Fruit fly (Drosophila melanogaster) whole organism, prepupa: Measurements from ENCODE around the gene Wdfy2.

Experiments used
- Blimp-1 ChIP-seq: fragments of 200-800 bp; sonication (Bioruptor generic); optimal IDR thresholded peaks from 3 replicates; lab custom pipeline; 2017; ENCODE audit warnings: missing biosample characterization, missing genetic modification characterization, mild to moderate bottlenecking, moderate library complexity, missing genetic modification reagents
- CG10631 ChIP-seq: fragments of 200-800 bp; sonication (Bioruptor generic); optimal IDR thresholded peaks from 2 replicates; lab custom pipeline; 2016; ENCODE audit warnings: missing biosample characterization, missing genetic modification characterization
- CG10669 ChIP-seq: fragments of 200-800 bp; sonication (Bioruptor generic); optimal IDR thresholded peaks from 3 replicates; lab custom pipeline; 2018; ENCODE audit warnings: missing biosample characterization, mild to moderate bottlenecking, missing genetic modification characterization, moderate library complexity
- CG11762 ChIP-seq: fragments of 200-800 bp; sonication (Bioruptor generic); optimal IDR thresholded peaks from 3 replicates; lab custom pipeline; 2016; ENCODE audit warnings: missing biosample characterization, missing genetic modification characterization; ENCODE audit not compliant: insufficient read depth
- CG11902 ChIP-seq: fragments of 200-800 bp; sonication (Bioruptor generic); optimal IDR thresholded peaks from 3 replicates; lab custom pipeline; 2016; ENCODE audit warnings: missing biosample characterization, missing genetic modification characterization
- CG15336 ChIP-seq: fragments of 200-800 bp; sonication (Bioruptor generic); IDR thresholded peaks from 2 replicates; pipeline ENCODE4 v1.3.6; 2022; ENCODE audit warnings: missing biosample characterization, missing genetic modification characterization
- CG1621 ChIP-seq: fragments of 200-800 bp; sonication (Bioruptor generic); optimal IDR thresholded peaks from 3 replicates; lab custom pipeline; 2018; ENCODE audit warnings: missing biosample characterization, mild to moderate bottlenecking, missing genetic modification characterization
- CG16779 ChIP-seq: fragments of 200-800 bp; sonication (Bioruptor generic); optimal IDR thresholded peaks from 3 replicates; lab custom pipeline; 2017; ENCODE audit warnings: missing biosample characterization, mild to moderate bottlenecking, missing genetic modification characterization
- CG3032 ChIP-seq: fragments of 200-800 bp; optimal IDR thresholded peaks from 2 replicates; lab custom pipeline; 2019; ENCODE audit warnings: missing biosample characterization, mild to moderate bottlenecking, missing genetic modification characterization, moderate library complexity
- CG31627 ChIP-seq: fragments of 200-800 bp; sonication (Bioruptor generic); optimal IDR thresholded peaks from 3 replicates; lab custom pipeline; 2016; ENCODE audit warnings: missing biosample characterization, missing genetic modification characterization
- CG34406 ChIP-seq: fragments of 200-800 bp; sonication (Bioruptor generic); optimal IDR thresholded peaks from 3 replicates; lab custom pipeline; 2016; ENCODE audit warnings: missing biosample characterization, missing genetic modification characterization
- CG3919 ChIP-seq: fragments of 200-800 bp; sonication (Bioruptor generic); optimal IDR thresholded peaks from 3 replicates; lab custom pipeline; 2016; ENCODE audit warnings: missing biosample characterization, missing genetic modification characterization
- CG4318 ChIP-seq: fragments of 200-800 bp; sonication (Bioruptor generic); optimal IDR thresholded peaks from 3 replicates; lab custom pipeline; 2017; ENCODE audit warnings: missing biosample characterization, mild to moderate bottlenecking, missing genetic modification characterization
- CG6163 ChIP-seq: fragments of 200-800 bp; sonication (Bioruptor generic); IDR thresholded peaks from 3 replicates; pipeline ENCODE4 v1.3.6; 2022; ENCODE audit warnings: missing biosample characterization, missing genetic modification characterization
- CG6276 ChIP-seq: fragments of 200-800 bp; sonication (Bioruptor generic); optimal IDR thresholded peaks from 2 replicates; lab custom pipeline; 2017; ENCODE audit warnings: missing biosample characterization, mild to moderate bottlenecking, missing genetic modification characterization
- CG6792 ChIP-seq: fragments of 200-800 bp; sonication (Bioruptor generic); optimal IDR thresholded peaks from 3 replicates; lab custom pipeline; 2016; ENCODE audit warnings: missing biosample characterization, missing genetic modification characterization
- CG6808 ChIP-seq: fragments of 200-800 bp; sonication (Bioruptor generic); optimal IDR thresholded peaks from 3 replicates; lab custom pipeline; 2017; ENCODE audit warnings: missing biosample characterization, missing genetic modification characterization, mild to moderate bottlenecking, moderate library complexity, missing genetic modification reagents
- CG6854 ChIP-seq: fragments of 200-800 bp; sonication (Bioruptor generic); optimal IDR thresholded peaks from 2 replicates; lab custom pipeline; 2017; ENCODE audit warnings: missing biosample characterization, mild to moderate bottlenecking, missing genetic modification characterization
- CG7368 ChIP-seq: fragments of 200-800 bp; sonication (Bioruptor generic); optimal IDR thresholded peaks from 3 replicates; lab custom pipeline; 2016; ENCODE audit warnings: missing biosample characterization, missing genetic modification characterization
- CG8119 ChIP-seq: fragments of 200-800 bp; sonication (Bioruptor generic); IDR thresholded peaks from 3 replicates; pipeline ENCODE4 v1.3.6; 2022; ENCODE audit warnings: missing biosample characterization, missing genetic modification characterization
- CG8632 ChIP-seq: fragments of 200-800 bp; sonication (Bioruptor generic); optimal IDR thresholded peaks from 3 replicates; lab custom pipeline; 2016; ENCODE audit warnings: missing biosample characterization, missing genetic modification characterization
- Eip75B ChIP-seq: fragments of 200-800 bp; sonication (Bioruptor generic); optimal IDR thresholded peaks from 3 replicates; lab custom pipeline; 2016; ENCODE audit warnings: missing biosample characterization, missing genetic modification characterization
- Eip78C ChIP-seq: fragments of 200-800 bp; sonication (Bioruptor generic); peaks from one replicate; lab custom pipeline; 2016; ENCODE audit warnings: missing biosample characterization, missing genetic modification characterization
- Eip93F ChIP-seq: fragments of 200-800 bp; sonication (Bioruptor generic); optimal IDR thresholded peaks from 2 replicates; lab custom pipeline; 2016; ENCODE audit warnings: missing biosample characterization, mild to moderate bottlenecking, missing genetic modification characterization
- Ets21C ChIP-seq: fragments of 200-800 bp; sonication (Bioruptor generic); optimal IDR thresholded peaks from 3 replicates; lab custom pipeline; 2016; ENCODE audit warnings: missing biosample characterization, missing genetic modification characterization
- Ets96B ChIP-seq: fragments of 200-800 bp; optimal IDR thresholded peaks from 2 replicates; lab custom pipeline; 2019; ENCODE audit warnings: missing biosample characterization, mild to moderate bottlenecking, missing genetic modification characterization, moderate library complexity
- Hr38 ChIP-seq: sonication (Bioruptor generic); optimal IDR thresholded peaks from 2 replicates; lab custom pipeline; 2016; ENCODE audit warnings: missing biosample characterization, missing genetic modification characterization
- Hr39 ChIP-seq: fragments of 200-800 bp; sonication (Bioruptor generic); optimal IDR thresholded peaks from 2 replicates; lab custom pipeline; 2016; ENCODE audit warnings: missing biosample characterization, missing genetic modification characterization
- Hr4 ChIP-seq: fragments of 200-800 bp; sonication (Bioruptor generic); optimal IDR thresholded peaks from 3 replicates; lab custom pipeline; 2016; ENCODE audit warnings: missing biosample characterization, missing genetic modification characterization
- Lpt ChIP-seq: fragments of 200-800 bp; sonication (Bioruptor generic); optimal IDR thresholded peaks from 3 replicates; lab custom pipeline; 2016; ENCODE audit warnings: missing biosample characterization, missing genetic modification characterization
- OdsH ChIP-seq: fragments of 200-800 bp; sonication (Bioruptor generic); optimal IDR thresholded peaks from 3 replicates; lab custom pipeline; 2016; ENCODE audit warnings: missing biosample characterization, missing genetic modification characterization
- Smox ChIP-seq: fragments of 200-800 bp; sonication (Bioruptor generic); optimal IDR thresholded peaks from 3 replicates; lab custom pipeline; 2016; ENCODE audit warnings: missing biosample characterization, missing genetic modification characterization
- Sox102F ChIP-seq: fragments of 200-800 bp; sonication (Bioruptor generic); optimal IDR thresholded peaks from 2 replicates; lab custom pipeline; 2016; ENCODE audit warnings: missing biosample characterization, mild to moderate bottlenecking, missing genetic modification characterization
- achi ChIP-seq: fragments of 200-800 bp; sonication (Bioruptor generic); optimal IDR thresholded peaks from 3 replicates; lab custom pipeline; 2016; ENCODE audit warnings: missing biosample characterization, missing genetic modification characterization
- acj6 ChIP-seq: fragments of 200-800 bp; sonication (Bioruptor generic); optimal IDR thresholded peaks from 3 replicates; lab custom pipeline; 2016; ENCODE audit warnings: missing biosample characterization, missing genetic modification characterization
- cyc ChIP-seq: fragments of 200-800 bp; sonication (Bioruptor generic); optimal IDR thresholded peaks from 3 replicates; lab custom pipeline; 2016; ENCODE audit warnings: missing biosample characterization, missing genetic modification characterization
- dac ChIP-seq: fragments of 200-800 bp; sonication (Bioruptor generic); optimal IDR thresholded peaks from 2 replicates; lab custom pipeline; 2017; ENCODE audit warnings: missing biosample characterization, mild to moderate bottlenecking, missing genetic modification characterization
- dsx ChIP-seq: fragments of 200-800 bp; optimal IDR thresholded peaks from 3 replicates; lab custom pipeline; 2019; ENCODE audit warnings: missing biosample characterization, mild to moderate bottlenecking, missing genetic modification characterization, moderate library complexity; ENCODE audit not compliant: poor library complexity, severe bottlenecking
- eg ChIP-seq: fragments of 200-800 bp; sonication (Bioruptor generic); IDR thresholded peaks from 3 replicates; pipeline ENCODE4 v1.3.6; 2022; ENCODE audit warnings: missing biosample characterization, missing genetic modification characterization
- esn ChIP-seq: fragments of 200-800 bp; sonication (Bioruptor generic); optimal IDR thresholded peaks from 2 replicates; lab custom pipeline; 2016; ENCODE audit warnings: missing biosample characterization, mild to moderate bottlenecking, missing genetic modification characterization, moderate library complexity
- fd59A ChIP-seq: fragments of 200-800 bp; sonication (Bioruptor generic); optimal IDR thresholded peaks from 2 replicates; lab custom pipeline; 2017; ENCODE audit warnings: missing biosample characterization, mild to moderate bottlenecking, missing genetic modification characterization, missing genetic modification reagents
- fd85E ChIP-seq: fragments of 200-800 bp; sonication (Bioruptor generic); optimal IDR thresholded peaks from 3 replicates; lab custom pipeline; 2016; ENCODE audit warnings: missing biosample characterization, missing genetic modification characterization
- fkh ChIP-seq: fragments of 200-800 bp; sonication (Bioruptor generic); optimal IDR thresholded peaks from 3 replicates; lab custom pipeline; 2017; ENCODE audit warnings: missing biosample characterization, mild to moderate bottlenecking, missing genetic modification characterization, moderate library complexity
- net ChIP-seq: fragments of 200-800 bp; sonication (Bioruptor generic); optimal IDR thresholded peaks from 3 replicates; lab custom pipeline; 2016; ENCODE audit warnings: missing biosample characterization, missing genetic modification characterization
- pdm3 ChIP-seq: fragments of 200-800 bp; sonication (Bioruptor generic); optimal IDR thresholded peaks from 3 replicates; lab custom pipeline; 2016; ENCODE audit warnings: missing biosample characterization, missing genetic modification characterization
- salr ChIP-seq, 2 experiments: fragments of 200-800 bp; sonication (Bioruptor generic); optimal IDR thresholded peaks; 3 replicates each; lab custom pipeline; 2016 to 2018; ENCODE audit warnings: missing biosample characterization in 2 of 2, missing genetic modification characterization in 2 of 2, mild to moderate bottlenecking in 1 of 2
- spab ChIP-seq: fragments of 200-800 bp; sonication (Bioruptor generic); optimal IDR thresholded peaks from 2 replicates; lab custom pipeline; 2017; ENCODE audit warnings: missing biosample characterization, mild to moderate bottlenecking, missing genetic modification characterization, missing genetic modification reagents
- ss ChIP-seq, 2 experiments: fragments of 200-800 bp; sonication (Bioruptor generic); optimal IDR thresholded peaks; 2 replicates in 1 of 2; 3 replicates in 1 of 2; lab custom pipeline; 2017 to 2018; ENCODE audit warnings: mild to moderate bottlenecking in 2 of 2, missing biosample characterization in 2 of 2, missing genetic modification characterization in 2 of 2, moderate library complexity in 1 of 2
- svp ChIP-seq: fragments of 200-800 bp; sonication (Bioruptor generic); peaks from one replicate; lab custom pipeline; 2016; ENCODE audit warnings: missing biosample characterization, missing genetic modification characterization
- topi ChIP-seq: fragments of 200-800 bp; sonication (Bioruptor generic); optimal IDR thresholded peaks from 3 replicates; lab custom pipeline; 2016; ENCODE audit warnings: missing biosample characterization, missing genetic modification characterization
- vri ChIP-seq: fragments of 200-800 bp; sonication (Bioruptor generic); optimal IDR thresholded peaks from 3 replicates; lab custom pipeline; 2016; ENCODE audit warnings: missing biosample characterization, mild to moderate bottlenecking, missing genetic modification characterization

Gene Wdfy2

dm6 chr2L:10386208-10386805 lies 36.8 kb upstream of the Wdfy2 start, which contains the start of the genes Cdk1 and mRpS7:
Gene Cdk1 (minus strand): TSS chr2L:10386262.
Gene mRpS7 (plus strand): TSS chr2L:10386662.
- no peak; the same call in 1 of the 3 replicates for TF ChIP-seq eg (GFP tag; lab: Robert Waterston, UW)
- peak; percentile 78 for TF ChIP-seq pdm3 (GFP tag; lab: Kevin White, UChicago)
- peak; percentile 77 for TF ChIP-seq esn (GFP tag; lab: Kevin White, UChicago)
- no peak for TF ChIP-seq CG6163 (GFP tag; lab: Robert Waterston, UW)
- peak; percentile 73 for TF ChIP-seq Hr4 (GFP tag; lab: Kevin White, UChicago)
- peak; percentile 71 for TF ChIP-seq Hr39 (GFP tag; lab: Kevin White, UChicago)
- no peak for TF ChIP-seq Eip93F (GFP tag; lab: Kevin White, UChicago)
- peak; percentile 44 for TF ChIP-seq CG11762 (GFP tag; lab: Kevin White, UChicago)
- peak; percentile 68 for TF ChIP-seq acj6 (GFP tag; lab: Kevin White, UChicago)
- TF ChIP-seq CG16779 (tag; lab: Kevin White, UChicago) = no peak
- TF ChIP-seq Eip75B (GFP tag; lab: Kevin White, UChicago) = peak; percentile 69
- peak; percentile 57 for TF ChIP-seq dsx (GFP tag; lab: Kevin White, UChicago)
- TF ChIP-seq CG6808 (GFP tag; lab: Kevin White, UChicago) = no peak
- no peak for TF ChIP-seq fd59A (GFP tag; lab: Kevin White, UChicago)
- peak; percentile 22 for TF ChIP-seq CG7368 (GFP tag; lab: Kevin White, UChicago)
- TF ChIP-seq Lpt = peak; percentile 48
- TF ChIP-seq spab (GFP tag; lab: Kevin White, UChicago) = no peak
- peak; percentile 72 for TF ChIP-seq CG10631 (GFP tag; lab: Kevin White, UChicago)
- TF ChIP-seq OdsH (GFP tag; lab: Kevin White, UChicago) = peak; percentile 78
- peak; percentile 91 for TF ChIP-seq Eip78C (GFP tag; lab: Kevin White, UChicago)
- TF ChIP-seq Sox102F (GFP tag; lab: Kevin White, UChicago) = no peak
- peak; percentile 74 for TF ChIP-seq CG31627 (GFP tag; lab: Kevin White, UChicago)
- peak; percentile 55 for TF ChIP-seq CG34406
- TF ChIP-seq Hr38 (GFP tag; lab: Kevin White, UChicago) = no peak
- TF ChIP-seq fkh = no peak
- TF ChIP-seq fd85E = no peak
- TF ChIP-seq achi (GFP tag; lab: Kevin White, UChicago) = peak; percentile 63
- TF ChIP-seq CG15336 (GFP tag; lab: Robert Waterston, UW) = peak; percentile 65
- TF ChIP-seq Ets21C (GFP tag; lab: Kevin White, UChicago) = peak; percentile 59
- TF ChIP-seq net (GFP tag; lab: Kevin White, UChicago) = no peak
- peak; percentile 56 for TF ChIP-seq CG11902 (GFP tag; lab: Kevin White, UChicago)
- no peak for TF ChIP-seq CG3919
- no peak for TF ChIP-seq CG6276 (GFP tag; lab: Kevin White, UChicago)
- TF ChIP-seq dac = peak; percentile 28
- TF ChIP-seq salr (GFP tag; optimal IDR thresholded peaks at IDR 0.05; lab: Kevin White, UChicago) = peak in 1 of 2 experiments; percentile 69
- peak; percentile 79; the same call in 2 of the 3 replicates for TF ChIP-seq CG8119 (GFP tag; lab: Robert Waterston, UW)
- TF ChIP-seq topi (GFP tag; lab: Kevin White, UChicago) = peak; percentile 74
- TF ChIP-seq cyc (GFP tag; lab: Kevin White, UChicago) = peak; percentile 72
- TF ChIP-seq CG4318 (GFP tag; lab: Kevin White, UChicago) = peak; percentile 57
- TF ChIP-seq vri (GFP tag; lab: Kevin White, UChicago) = no peak
- TF ChIP-seq Blimp-1 (GFP tag; lab: Kevin White, UChicago) = no peak
- TF ChIP-seq CG3032 (tag; lab: Kevin White, UChicago) = peak; percentile 71
- peak; percentile 74 for TF ChIP-seq Smox (GFP tag; lab: Kevin White, UChicago)
- TF ChIP-seq CG8632 (GFP tag; lab: Kevin White, UChicago) = peak; percentile 51
- TF ChIP-seq CG1621 (tag; lab: Kevin White, UChicago) = no peak
- TF ChIP-seq CG6792 (GFP tag; lab: Kevin White, UChicago) = peak; percentile 53
- TF ChIP-seq CG10669 (GFP tag; lab: Kevin White, UChicago) = peak; percentile 67
- peak in 1 of 2 experiments; percentile 68 for TF ChIP-seq ss (GFP tag; optimal IDR thresholded peaks at IDR 0.05; lab: Kevin White, UChicago)
- TF ChIP-seq Ets96B (tag; lab: Kevin White, UChicago) = peak; percentile 68
- no peak for TF ChIP-seq CG6854 (GFP tag; lab: Kevin White, UChicago)
- no peak for TF ChIP-seq svp (GFP tag; lab: Kevin White, UChicago)
